Worm (Caenorhabditis elegans) whole organism, L4 larva: ENCODE data around the gene hhat-2.

Experiments
- D1046.2 ChIP-seq: fragments of 200-800 bp; sonication (Bioruptor generic); IDR thresholded peaks from 2 replicates; pipeline ENCODE4 v1.3.6; 2022; ENCODE audit warnings: missing genetic modification characterization, missing compliant biosample characterization
- F37D6.2 ChIP-seq: sonication (generic microtip); optimal IDR thresholded peaks from 2 replicates; lab custom pipeline; 2016; ENCODE audit warnings: mild to moderate bottlenecking, missing genetic modification characterization, missing compliant biosample characterization
- F44E2.7 ChIP-seq: fragments of 200-800 bp; sonication (Bioruptor generic); IDR thresholded peaks from 2 replicates; pipeline ENCODE4 v2.1.2; 2022; ENCODE audit warnings: missing genetic modification characterization, missing compliant biosample characterization
- T26A8.4 ChIP-seq: fragments of 200-800 bp; sonication (Bioruptor generic); IDR thresholded peaks from 2 replicates; pipeline ENCODE4 v1.3.6; 2022; ENCODE audit warnings: missing genetic modification characterization, missing compliant biosample characterization
- Y105C5A.15 ChIP-seq: fragments of 200-800 bp; sonication (Bioruptor generic); IDR thresholded peaks from 2 replicates; pipeline ENCODE4 v1.3.6; 2022; ENCODE audit warnings: missing genetic modification characterization, missing compliant biosample characterization
- Y5F2A.4 ChIP-seq: fragments of 200-800 bp; sonication (Bioruptor generic); optimal IDR thresholded peaks from 2 replicates; lab custom pipeline; 2018; ENCODE audit warnings: mild to moderate bottlenecking, missing genetic modification characterization, missing compliant biosample characterization
- ZK546.5 ChIP-seq, 2 experiments: sonication (generic microtip); optimal IDR thresholded peaks; 2 replicates each; lab custom pipeline; 2017; ENCODE audit warnings: missing biosample characterization in 2 of 2, missing genetic modification characterization in 2 of 2
- ceh-20 ChIP-seq: fragments of 200-800 bp; sonication (Bioruptor generic); IDR thresholded peaks from 2 replicates; pipeline ENCODE4 v1.3.6; 2022; ENCODE audit warnings: missing genetic modification reagents, missing genetic modification characterization, missing compliant biosample characterization
- ceh-28 ChIP-seq: fragments of 150-350 bp; optimal IDR thresholded peaks from 2 replicates; lab custom pipeline; 2014; ENCODE audit warnings: missing biosample characterization, missing genetic modification reagents, missing genetic modification characterization
- cey-2 ChIP-seq: sonication (generic microtip); optimal IDR thresholded peaks from 3 replicates; lab custom pipeline; 2017; ENCODE audit warnings: missing genetic modification characterization, mild to moderate bottlenecking, missing compliant biosample characterization, antibody characterized with exemption, borderline replicate concordance; ENCODE audit not compliant: insufficient read depth
- ctbp-1 ChIP-seq: fragments of 200-800 bp; sonication (Bioruptor generic); IDR thresholded peaks from 2 replicates; pipeline ENCODE4 v1.3.6; 2022; ENCODE audit warnings: missing genetic modification reagents, missing genetic modification characterization, missing compliant biosample characterization
- daf-19 ChIP-seq: fragments of 200-800 bp; sonication (Bioruptor generic); conservative IDR thresholded peaks from 2 replicates; pipeline ENCODE4 v1.3.6; 2022; ENCODE audit warnings: missing genetic modification characterization, missing compliant biosample characterization
- dmd-6 ChIP-seq: fragments of 200-800 bp; sonication (Bioruptor generic); IDR thresholded peaks from 2 replicates; pipeline ENCODE4 v1.3.6; 2022; ENCODE audit warnings: missing genetic modification reagents, missing genetic modification characterization, missing compliant biosample characterization
- dmd-9 ChIP-seq: fragments of 200-800 bp; sonication (Bioruptor generic); IDR thresholded peaks from 2 replicates; pipeline ENCODE4 v1.3.6; 2022; ENCODE audit warnings: missing genetic modification reagents, missing genetic modification characterization, missing compliant biosample characterization
- dve-1 ChIP-seq: sonication (generic microtip); optimal IDR thresholded peaks from 2 replicates; lab custom pipeline; 2017; ENCODE audit warnings: antibody characterized with exemption, mild to moderate bottlenecking, missing genetic modification characterization, missing compliant biosample characterization; ENCODE audit not compliant: insufficient read depth
- fkh-10 ChIP-seq: fragments of 150-350 bp; optimal IDR thresholded peaks from 2 replicates; lab custom pipeline; 2014; ENCODE audit warnings: missing biosample characterization, missing genetic modification reagents, missing genetic modification characterization
- gei-8 ChIP-seq: fragments of 200-800 bp; sonication (Bioruptor generic); optimal IDR thresholded peaks from 2 replicates; lab custom pipeline; 2018; ENCODE audit warnings: mild to moderate bottlenecking, missing genetic modification characterization, missing compliant biosample characterization
- hif-1 ChIP-seq, 2 experiments: sonication (generic microtip); optimal IDR thresholded peaks; 2 replicates each; lab custom pipeline; 2016 to 2017; ENCODE audit warnings: missing compliant biosample characterization in 2 of 2, missing genetic modification characterization in 2 of 2, missing genetic modification reagents in 2 of 2, missing genotype in 2 of 2, mild to moderate bottlenecking in 1 of 2
- hlh-11 ChIP-seq: fragments of 200-800 bp; sonication (Bioruptor generic); optimal IDR thresholded peaks from 2 replicates; lab custom pipeline; 2018; ENCODE audit warnings: mild to moderate bottlenecking, missing genetic modification characterization, missing compliant biosample characterization
- lin-1 ChIP-seq: fragments of 200-800 bp; sonication (Bioruptor generic); IDR thresholded peaks from 2 replicates; pipeline ENCODE4 v1.3.6; 2022; ENCODE audit warnings: missing genetic modification reagents, missing genetic modification characterization, missing compliant biosample characterization
- lin-29 ChIP-seq: fragments of 200-800 bp; sonication (Bioruptor generic); IDR thresholded peaks from 2 replicates; pipeline ENCODE4 v1.3.6; 2022; ENCODE audit warnings: missing genetic modification reagents, missing genetic modification characterization, missing compliant biosample characterization
- lin-38 ChIP-seq: fragments of 200-800 bp; sonication (Bioruptor generic); IDR thresholded peaks from 2 replicates; pipeline ENCODE4 v1.3.6; 2022; ENCODE audit warnings: missing genetic modification reagents, missing genetic modification characterization, missing compliant biosample characterization
- lir-3 ChIP-seq: sonication (generic microtip); optimal IDR thresholded peaks from 2 replicates; lab custom pipeline; 2016; ENCODE audit warnings: mild to moderate bottlenecking, missing genetic modification characterization, missing compliant biosample characterization
- madf-9 ChIP-seq: fragments of 200-800 bp; sonication (Bioruptor generic); conservative IDR thresholded peaks from 2 replicates; pipeline ENCODE4 v1.3.6; 2022; ENCODE audit warnings: missing genetic modification reagents, missing genetic modification characterization, missing compliant biosample characterization
- mdt-29 ChIP-seq: fragments of 200-800 bp; sonication (Bioruptor generic); IDR thresholded peaks from 2 replicates; pipeline ENCODE4 v1.3.6; 2022; ENCODE audit warnings: missing genetic modification reagents, missing genetic modification characterization, missing compliant biosample characterization
- mxl-2 ChIP-seq: fragments of 200-800 bp; sonication (Bioruptor generic); conservative IDR thresholded peaks from 2 replicates; pipeline ENCODE4 v1.3.6; 2022; ENCODE audit warnings: missing genetic modification reagents, missing genetic modification characterization, missing compliant biosample characterization
- nhr-102 ChIP-seq: sonication (generic microtip); optimal IDR thresholded peaks from 2 replicates; lab custom pipeline; 2016; ENCODE audit warnings: mild to moderate bottlenecking, missing genetic modification characterization, moderate library complexity, missing compliant biosample characterization
- nhr-11 ChIP-seq: fragments of 150-350 bp; optimal IDR thresholded peaks from 2 replicates; lab custom pipeline; 2014; ENCODE audit warnings: missing biosample characterization, missing genetic modification characterization
- nhr-237 ChIP-seq: sonication (generic microtip); optimal IDR thresholded peaks from 2 replicates; lab custom pipeline; 2017; ENCODE audit warnings: missing biosample characterization, missing genetic modification characterization
- nhr-25 ChIP-seq: sonication (generic microtip); optimal IDR thresholded peaks from 2 replicates; lab custom pipeline; 2017; ENCODE audit warnings: missing genetic modification characterization, mild to moderate bottlenecking, missing compliant biosample characterization, antibody characterized with exemption, moderate library complexity, borderline replicate concordance; ENCODE audit not compliant: insufficient read depth
- nhr-76 ChIP-seq: fragments of 150-350 bp; optimal IDR thresholded peaks from 2 replicates; lab custom pipeline; 2014; ENCODE audit warnings: missing biosample characterization, missing genetic modification characterization
- nhr-77 ChIP-seq: fragments of 150-350 bp; optimal IDR thresholded peaks from 2 replicates; lab custom pipeline; 2014; ENCODE audit warnings: missing biosample characterization, missing genetic modification characterization
- php-3 ChIP-seq: fragments of 200-800 bp; sonication (Bioruptor generic); IDR thresholded peaks from 2 replicates; pipeline ENCODE4 v1.3.6; 2022; ENCODE audit warnings: missing genetic modification reagents, missing genetic modification characterization, missing compliant biosample characterization
- rbr-2 ChIP-seq: sonication (generic microtip); optimal IDR thresholded peaks from 2 replicates; lab custom pipeline; 2016; ENCODE audit warnings: missing genotype, missing genetic modification characterization, missing compliant biosample characterization
- snpc-1.2 ChIP-seq: fragments of 200-800 bp; sonication (Bioruptor generic); IDR thresholded peaks from 2 replicates; pipeline ENCODE4 v1.3.6; 2022; ENCODE audit warnings: missing genetic modification reagents, missing genetic modification characterization, missing compliant biosample characterization
- snpc-4 ChIP-seq: fragments of 150-350 bp; optimal IDR thresholded peaks from 2 replicates; lab custom pipeline; 2014; ENCODE audit warnings: missing biosample characterization, missing genetic modification characterization
- spr-1 ChIP-seq: sonication (generic microtip); optimal IDR thresholded peaks from 2 replicates; lab custom pipeline; 2016; ENCODE audit warnings: mild to moderate bottlenecking, missing genetic modification characterization, missing compliant biosample characterization
- spr-3 ChIP-seq: fragments of 200-800 bp; sonication (Bioruptor generic); optimal IDR thresholded peaks from 2 replicates; lab custom pipeline; 2018; ENCODE audit warnings: mild to moderate bottlenecking, missing genetic modification characterization, missing compliant biosample characterization
- tra-1 ChIP-seq: fragments of 200-800 bp; sonication (Bioruptor generic); IDR thresholded peaks from 2 replicates; pipeline ENCODE4 v1.3.6; 2022; ENCODE audit warnings: missing genetic modification reagents, missing genetic modification characterization, missing compliant biosample characterization
- unc-130 ChIP-seq: sonication (generic microtip); optimal IDR thresholded peaks from 2 replicates; lab custom pipeline; 2016; ENCODE audit warnings: missing genetic modification reagents, missing genetic modification characterization, missing compliant biosample characterization
- zfp-2 ChIP-seq: sonication (generic microtip); optimal IDR thresholded peaks from 2 replicates; lab custom pipeline; 2016; ENCODE audit warnings: mild to moderate bottlenecking, missing genetic modification characterization, missing compliant biosample characterization
- zfp-3 ChIP-seq: fragments of 200-800 bp; sonication (Bioruptor generic); conservative IDR thresholded peaks from 2 replicates; pipeline ENCODE4 v1.3.6; 2022; ENCODE audit warnings: missing genetic modification reagents, missing genetic modification characterization, missing compliant biosample characterization
- ztf-7 ChIP-seq: fragments of 150-350 bp; optimal IDR thresholded peaks from 2 replicates; lab custom pipeline; 2014; ENCODE audit warnings: missing biosample characterization, missing genetic modification characterization

Gene hhat-2

DNA sequence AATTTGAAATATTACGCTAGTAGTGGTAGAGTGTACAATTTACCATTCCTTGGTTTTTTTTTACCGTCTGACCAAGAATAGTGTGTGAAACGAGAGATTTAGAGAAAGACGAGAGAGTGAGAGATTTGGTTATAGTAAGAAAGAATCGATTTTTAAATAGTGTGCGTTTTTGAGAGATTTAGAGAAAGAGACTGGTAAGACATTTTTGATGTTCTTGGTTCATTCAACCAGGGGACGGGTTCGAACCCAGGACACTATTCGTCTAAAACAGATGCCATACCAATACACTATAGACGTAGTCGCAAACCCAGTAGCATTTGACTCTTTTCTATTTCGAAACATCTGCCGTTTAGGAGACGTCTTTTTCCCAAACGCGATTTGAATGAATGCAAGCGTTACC, 9.2 kb upstream of the hhat-2 start (continued):
- TF ChIP-seq lir-3 (tag; lab: Kevin White, UChicago), result peak; percentile 84
- no peak for TF ChIP-seq ZK546.5 (tag; optimal IDR thresholded peaks at IDR 0.05; lab: Kevin White, UChicago)
- TF ChIP-seq nhr-11 (tag; lab: Kevin White, UChicago), result peak; percentile 30
- TF ChIP-seq nhr-25 (tag; lab: Kevin White, UChicago), result peak; percentile 90
- peak; percentile 87 for TF ChIP-seq dve-1 (tag; lab: Kevin White, UChicago)
- TF ChIP-seq cey-2, result peak; percentile 72
- peak; percentile 68 for TF ChIP-seq lin-29 (GFP tag; lab: Robert Waterston, UW)
- peak; percentile 85 for TF ChIP-seq ceh-20 (GFP tag; lab: Robert Waterston, UW)
- peak; percentile 32 to 51 for TF ChIP-seq hif-1 (tag; optimal IDR thresholded peaks at IDR 0.05; lab: Kevin White, UChicago)
- TF ChIP-seq ztf-7 (tag; lab: Kevin White, UChicago), result peak; percentile 93
- TF ChIP-seq spr-1, result peak; percentile 74
- peak; percentile 20 for TF ChIP-seq nhr-237 (tag; lab: Kevin White, UChicago)
- peak; percentile 90 for TF ChIP-seq Y105C5A.15
- TF ChIP-seq dmd-9 (GFP tag; lab: Robert Waterston, UW), result no peak
- TF ChIP-seq daf-19 (GFP tag; lab: Robert Waterston, UW), result peak; percentile 90
- no peak for TF ChIP-seq nhr-76 (tag; lab: Kevin White, UChicago)
- TF ChIP-seq unc-130 (GFP tag; lab: Kevin White, UChicago), result peak; percentile 20
- TF ChIP-seq lin-1 (GFP tag; lab: Robert Waterston, UW), result peak; percentile 78; the same call in 1 of the 2 replicates
- TF ChIP-seq lin-38, result no peak; the same call in 1 of the 2 replicates
- no peak for TF ChIP-seq nhr-77 (tag; lab: Kevin White, UChicago)
- TF ChIP-seq F44E2.7, result no peak; the same call in 1 of the 2 replicates
- no peak for TF ChIP-seq snpc-4 (tag; lab: Kevin White, UChicago)
- TF ChIP-seq mxl-2, result no peak
- TF ChIP-seq gei-8 (GFP tag; lab: Kevin White, UChicago), result no peak
- TF ChIP-seq dmd-6, result no peak; the same call in 1 of the 2 replicates
- TF ChIP-seq D1046.2 (GFP tag; lab: Robert Waterston, UW), result no peak
- TF ChIP-seq hlh-11 (tag; lab: Kevin White, UChicago), result no peak
- TF ChIP-seq zfp-2, result peak; percentile 34
- no peak for TF ChIP-seq spr-3 (GFP tag; lab: Kevin White, UChicago)
- peak; percentile 21 for TF ChIP-seq ceh-28 (tag; lab: Kevin White, UChicago)
- TF ChIP-seq tra-1 (GFP tag; lab: Robert Waterston, UW), result no peak
- peak; percentile 18 for TF ChIP-seq fkh-10 (GFP tag; lab: Kevin White, UChicago)
- peak; percentile 99 for TF ChIP-seq snpc-1.2 (GFP tag; lab: Robert Waterston, UW)
- peak; percentile 80; the same call in 1 of the 2 replicates for TF ChIP-seq mdt-29 (GFP tag; lab: Robert Waterston, UW)
- peak; percentile 76; the same call in 1 of the 2 replicates for TF ChIP-seq zfp-3 (GFP tag; lab: Robert Waterston, UW)
- TF ChIP-seq madf-9, result peak; percentile 65
- peak; percentile 91 for TF ChIP-seq ctbp-1 (GFP tag; lab: Robert Waterston, UW)
- TF ChIP-seq nhr-102 (tag; lab: Kevin White, UChicago), result peak; percentile 89
- peak; percentile 62 for TF ChIP-seq F37D6.2 (tag; lab: Kevin White, UChicago)
- TF ChIP-seq T26A8.4 (GFP tag; lab: Robert Waterston, UW), result no peak
- TF ChIP-seq rbr-2 (tag; lab: Kevin White, UChicago), result peak; percentile 85
- peak; percentile 87 for TF ChIP-seq php-3
- TF ChIP-seq Y5F2A.4 (GFP tag; lab: Kevin White, UChicago), result peak; percentile 62
